Fruit fly (Drosophila melanogaster): ENCODE measurements around the gene Nmdmc.

DNA sequence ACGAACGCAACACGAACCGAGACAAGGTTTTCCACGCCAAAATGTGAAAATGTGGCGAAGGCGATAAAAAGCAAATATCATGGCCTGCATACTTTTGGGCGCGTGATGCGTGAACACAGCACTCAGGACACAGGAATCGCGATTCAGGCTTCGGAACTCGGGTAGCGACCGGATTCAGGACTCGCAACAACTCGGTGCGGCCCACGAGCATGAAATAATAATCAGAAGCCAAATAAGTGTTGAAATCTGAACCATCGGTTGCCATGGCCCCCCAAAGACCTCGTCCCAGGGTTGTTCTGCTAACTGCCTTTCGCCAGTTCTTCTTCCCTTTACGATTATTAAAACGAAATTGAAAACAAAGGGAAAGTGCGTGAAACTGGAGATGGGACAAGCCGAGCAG lies 32.0 kb upstream of the Nmdmc start:
- TF ChIP-seq CG16779 (tag; optimal IDR thresholded peaks at IDR 0.05) (no peak), CG6792 (GFP tag; optimal IDR thresholded peaks at IDR 0.05) (no peak), CG9139 (GFP tag; optimal IDR thresholded peaks at IDR 0.05) (no peak), Eip78C (GFP tag) (no peak), svp (GFP tag) (no peak)

Measured in whole organism, prepupa.